Worm (Caenorhabditis elegans): ENCODE data around the gene bcc-1.

Gene bcc-1

ce11 chrIV:11110995-11111619 is 18.8 kb upstream of the bcc-1 start, which contains the start of gene rps-5 (continued):
- TF ChIP-seq nhr-48 (tag; optimal IDR thresholded peaks at IDR 0.05) (no peak), lin-38 (GFP tag; IDR thresholded peaks at IDR 0.05) (peak; percentile 51), T20F7.1 (GFP tag; optimal IDR thresholded peaks at IDR 0.05) (no peak), daf-12 (tag; optimal IDR thresholded peaks at IDR 0.05) (no peak), ceh-32 (tag; optimal IDR thresholded peaks at IDR 0.05; ENCODE audit: poor library complexity) (no peak), attf-4 (tag; optimal IDR thresholded peaks at IDR 0.05) (no peak), nhr-10 (tag; optimal IDR thresholded peaks at IDR 0.05) (no peak), nhr-237 (tag; optimal IDR thresholded peaks at IDR 0.05) (no peak), hlh-11 (tag; optimal IDR thresholded peaks at IDR 0.05) (peak; percentile 32), mes-2 (tag; optimal IDR thresholded peaks at IDR 0.05; ENCODE audit: poor library complexity, severe bottlenecking) (peak; percentile 63), dpl-1 (GFP tag; optimal IDR thresholded peaks at IDR 0.05) (peak; percentile 82), mep-1 (tag; optimal IDR thresholded peaks at IDR 0.05) (peak; percentile 47)

ce11 chrIV:11109771-11110170 is 17.4 kb upstream of the bcc-1 start, which contains the start of gene pigk-1:
Gene pigk-1, minus strand, starts transcription at chrIV:11110018.
- TF ChIP-seq Y5F2A.4 (GFP tag; optimal IDR thresholded peaks at IDR 0.05) (no peak), snpc-1.2 (GFP tag; IDR thresholded peaks at IDR 0.05) (peak; percentile 62; the same call in 1 of the 2 replicates), F49E8.2 (tag; optimal IDR thresholded peaks at IDR 0.05; ENCODE audit: borderline replicate concordance) (peak; percentile 58), egl-43 (GFP tag; IDR thresholded peaks at IDR 0.05) (0 out of 2 replicates have a peak, but pooled peaks have one; percentile 18), lin-38 (GFP tag; IDR thresholded peaks at IDR 0.05) (peak; percentile 52), Y48G9A.11 (GFP tag; IDR thresholded peaks at IDR 0.05) (peak; percentile 41; the same call in 1 of the 2 replicates), ctbp-1 (GFP tag; IDR thresholded peaks at IDR 0.05) (peak; percentile 12; the same call in 1 of the 2 replicates), pha-4 (GFP tag; IDR thresholded peaks at IDR 0.05) (peak; percentile 54; the same call in 1 of the 2 replicates), pha-4 (tag; optimal IDR thresholded peaks at IDR 0.05) (no peak), ZK546.5 (tag; optimal IDR thresholded peaks at IDR 0.05) (peak in 1 of 2 experiments; percentile 27), madf-9 (GFP tag; conservative IDR thresholded peaks at IDR 0.05) (0 out of 2 replicates have a peak, but pooled peaks have one; percentile 17), duxl-1 (tag; optimal IDR thresholded peaks at IDR 0.05; ENCODE audit: poor library complexity) (no peak), lir-3 (tag; optimal IDR thresholded peaks at IDR 0.05) (no peak), ama-1 (optimal IDR thresholded peaks at IDR 0.05) (peak; percentile 65), daf-19 (GFP tag; conservative IDR thresholded peaks at IDR 0.05) (0 out of 2 replicates have a peak, but pooled peaks have one; percentile 41), hmg-1.1 (GFP tag; IDR thresholded peaks at IDR 0.05) (0 out of 2 replicates have a peak, but pooled peaks have one; percentile 15), spr-1 (tag; optimal IDR thresholded peaks at IDR 0.05) (no peak), lin-15B (tag; optimal IDR thresholded peaks at IDR 0.05) (no peak), hlh-30 (tag; optimal IDR thresholded peaks at IDR 0.05; ENCODE audit: insufficient read depth) (no peak), attf-4 (tag; optimal IDR thresholded peaks at IDR 0.05) (no peak), ces-1 (GFP tag; optimal IDR thresholded peaks at IDR 0.05) (no peak), dmd-8 (GFP tag; IDR thresholded peaks at IDR 0.05) (0 out of 2 replicates have a peak, but pooled peaks have one; percentile 46), lin-13 (GFP tag; optimal IDR thresholded peaks at IDR 0.05) (no peak), Y75B8A.6 (GFP tag; IDR thresholded peaks at IDR 0.05) (no peak)

- TF ChIP-seq daf-19 (GFP tag; conservative IDR thresholded peaks at IDR 0.05), result no peak
- no peak for TF ChIP-seq F44E2.7 (GFP tag; IDR thresholded peaks at IDR 0.05)
- no peak for TF ChIP-seq R02D3.7 (tag; optimal IDR thresholded peaks at IDR 0.05)
- no peak for TF ChIP-seq spr-3 (GFP tag; optimal IDR thresholded peaks at IDR 0.05)
- TF ChIP-seq dmd-9 (GFP tag; IDR thresholded peaks at IDR 0.05), result no peak
- no peak for TF ChIP-seq nhr-76 (tag; optimal IDR thresholded peaks at IDR 0.05)
- TF ChIP-seq ztf-7 (tag; optimal IDR thresholded peaks at IDR 0.05), result no peak
- no peak for TF ChIP-seq nhr-77 (tag; optimal IDR thresholded peaks at IDR 0.05)
- no peak for TF ChIP-seq unc-62 (GFP tag; optimal IDR thresholded peaks at IDR 0.05 in 1 of 2)
- no peak for TF ChIP-seq unc-62 (tag; optimal IDR thresholded peaks at IDR 0.05)
- no peak for TF ChIP-seq mxl-2 (GFP tag; conservative IDR thresholded peaks at IDR 0.05)
- no peak for TF ChIP-seq egl-27 (tag; optimal IDR thresholded peaks at IDR 0.05)
- no peak for TF ChIP-seq Y75B8A.6 (GFP tag; IDR thresholded peaks at IDR 0.05)
These were observed 13.4 kb upstream of the bcc-1 start, which contains the start of gene srlf-24 for ce11 chrIV:11105724-11106123. Gene srlf-24, minus strand, starts transcription at chrIV:11105824.
